Worm (Caenorhabditis elegans) whole organism, young adult: Measurements from ENCODE around the gene moe-3.
"Not testable (repeated sequence)": the region's sequence is repeated elsewhere in the genome, so short reads cannot be mapped to it uniquely, and the experiment has no call there.

Experiments
- F10E7.11 ChIP-seq: sonication (generic microtip); optimal IDR thresholded peaks from 2 replicates; lab custom pipeline; 2017; ENCODE audit warnings: mild to moderate bottlenecking, missing genetic modification characterization, moderate library complexity, missing compliant biosample characterization
- ama-1 ChIP-seq, 3 experiments: fragments of 150-350 bp in 1 of 3; sonication (generic microtip) in 2 of 3; optimal IDR thresholded peaks; 2 replicates each; lab custom pipeline; 2014 to 2018; ENCODE audit warnings: missing biosample characterization in 2 of 3, missing genetic modification characterization in 2 of 3, missing genetic modification reagents in 2 of 3
- aptf-2 ChIP-seq: fragments of 200-800 bp; sonication (Bioruptor generic); conservative IDR thresholded peaks from 2 replicates; pipeline ENCODE4 v1.3.6; 2022; ENCODE audit warnings: missing genetic modification reagents, missing genetic modification characterization, missing compliant biosample characterization
- dpl-1 ChIP-seq: fragments of 150-350 bp; optimal IDR thresholded peaks from 2 replicates; lab custom pipeline; 2014; ENCODE audit warnings: missing biosample characterization, missing genetic modification reagents, missing genetic modification characterization
- fkh-3 ChIP-seq: sonication (generic microtip); optimal IDR thresholded peaks from 2 replicates; lab custom pipeline; 2016; ENCODE audit warnings: mild to moderate bottlenecking, missing genetic modification characterization, missing compliant biosample characterization
- lin-40 ChIP-seq: sonication (generic microtip); optimal IDR thresholded peaks from 2 replicates; lab custom pipeline; 2016; ENCODE audit warnings: missing genetic modification characterization, mild to moderate bottlenecking, missing compliant biosample characterization, missing genotype, missing genetic modification reagents
- lir-1 ChIP-seq: fragments of 200-800 bp; sonication (Bioruptor generic); conservative IDR thresholded peaks from 2 replicates; pipeline ENCODE4 v1.3.6; 2022; ENCODE audit warnings: missing genetic modification reagents, missing genetic modification characterization, missing compliant biosample characterization
- mxl-1 ChIP-seq: sonication (generic microtip); optimal IDR thresholded peaks from 2 replicates; lab custom pipeline; 2016; ENCODE audit warnings: missing genetic modification characterization, missing compliant biosample characterization
- nhr-27 ChIP-seq: fragments of 200-800 bp; sonication (Bioruptor generic); optimal IDR thresholded peaks from 2 replicates; lab custom pipeline; 2018; ENCODE audit warnings: mild to moderate bottlenecking, missing genetic modification characterization, moderate library complexity, missing compliant biosample characterization
- nhr-90 ChIP-seq: sonication (generic microtip); optimal IDR thresholded peaks from 2 replicates; lab custom pipeline; 2016; ENCODE audit warnings: missing genotype, mild to moderate bottlenecking, missing genetic modification characterization, missing compliant biosample characterization
- snpc-4 ChIP-seq, 5 experiments: fragments of 150-350 bp in 1 of 5; sonication (generic microtip) in 4 of 5; optimal IDR thresholded peaks; 2 replicates each; lab custom pipeline; 2014 to 2018; ENCODE audit warnings: missing genetic modification characterization in 5 of 5, missing biosample characterization in 3 of 5, antibody characterized with exemption in 2 of 5, mild to moderate bottlenecking in 2 of 5, missing compliant biosample characterization in 2 of 5, missing genotype in 2 of 5, moderate library complexity in 2 of 5, missing genetic modification reagents in 1 of 5
- ztf-28 ChIP-seq: fragments of 200-800 bp; sonication (Bioruptor generic); IDR thresholded peaks from 2 replicates; pipeline ENCODE4 v1.3.6; 2022; ENCODE audit warnings: missing genetic modification reagents, missing genetic modification characterization, missing compliant biosample characterization

ce11 chrII:13182295-13182694 lies 16.8 kb upstream of the moe-3 start:
- not testable (repeated sequence) for TF ChIP-seq dpl-1; lin-40; nhr-90 (tag; lab: Kevin White, UChicago); snpc-4 (GFP tag; optimal IDR thresholded peaks at IDR 0.05; lab: Kevin White, UChicago); snpc-4 (tag; optimal IDR thresholded peaks at IDR 0.05; lab: Kevin White, UChicago); fkh-3 (tag; lab: Kevin White, UChicago); mxl-1 (tag; lab: Kevin White, UChicago); ztf-28 (GFP tag; lab: Robert Waterston, UW); aptf-2 (GFP tag; lab: Robert Waterston, UW); F10E7.11 (tag; lab: Kevin White, UChicago); lir-1 (GFP tag; lab: Robert Waterston, UW); ama-1 (optimal IDR thresholded peaks at IDR 0.05; lab: Kevin White, UChicago); ama-1 (GFP tag; optimal IDR thresholded peaks at IDR 0.05; lab: Kevin White, UChicago); nhr-27 (tag; lab: Kevin White, UChicago)
